Worm (Caenorhabditis elegans) whole organism, L2 larva: ENCODE measurements around the gene B0280.17.

Source experiments
- nhr-11 ChIP-seq: fragments of 150-350 bp; optimal IDR thresholded peaks from 2 replicates; lab custom pipeline; 2014; ENCODE audit warnings: missing biosample characterization, missing genetic modification characterization
- sma-9 ChIP-seq, 2 experiments: fragments of 150-350 bp in 1 of 2; sonication (generic microtip) in 1 of 2; optimal IDR thresholded peaks; 2 replicates each; lab custom pipeline; 2014 to 2016; ENCODE audit warnings: missing genetic modification characterization in 2 of 2, mild to moderate bottlenecking in 1 of 2, missing biosample characterization in 1 of 2, missing compliant biosample characterization in 1 of 2, missing genetic modification reagents in 1 of 2, moderate library complexity in 1 of 2
- unc-62 ChIP-seq: fragments of 150-350 bp; optimal IDR thresholded peaks from 2 replicates; lab custom pipeline; 2014; ENCODE audit warnings: missing biosample characterization, missing genetic modification reagents, missing genetic modification characterization

- TF ChIP-seq unc-62 (GFP tag; lab: Kevin White, UChicago) = no peak
- no peak for TF ChIP-seq nhr-11
- TF ChIP-seq sma-9 (GFP tag; optimal IDR thresholded peaks at IDR 0.05; lab: Kevin White, UChicago) = no peak
- no peak for TF ChIP-seq sma-9 (tag; optimal IDR thresholded peaks at IDR 0.05; lab: Kevin White, UChicago)
These were observed 27.9 kb downstream of the B0280.17 start, which contains the start of gene odd-1 for ce11 chrIII:7107965-7108364.
